Worm (Caenorhabditis elegans): ENCODE data around the gene asd-1.

ce11 chrIII:4242225-4242862 is 45.3 kb downstream of the asd-1 start, which contains the start of gene F43C1.7:
- TF ChIP-seq ces-1 (GFP tag; optimal IDR thresholded peaks at IDR 0.05) (no peak), nhr-237 (tag; optimal IDR thresholded peaks at IDR 0.05) (no peak), cnd-1 (tag; optimal IDR thresholded peaks at IDR 0.05) (no peak)

All from whole organism, mixed stage, embryonic.